Fruit fly (Drosophila melanogaster) whole organism, embryonic: ENCODE data around the gene Jhbp11.

Experiments
- BtbVII ChIP-seq: fragments of 200-800 bp; sonication (Bioruptor generic); optimal IDR thresholded peaks from 3 replicates; lab custom pipeline; 2017; ENCODE audit warnings: missing biosample characterization, mild to moderate bottlenecking, missing genetic modification characterization
- CG10147 ChIP-seq: fragments of 200-800 bp; sonication (Bioruptor generic); optimal IDR thresholded peaks from 2 replicates; lab custom pipeline; 2019; ENCODE audit warnings: missing biosample characterization, mild to moderate bottlenecking, missing genetic modification characterization, moderate library complexity
- CG10462 ChIP-seq: fragments of 200-800 bp; sonication (Bioruptor generic); optimal IDR thresholded peaks from 2 replicates; lab custom pipeline; 2016; ENCODE audit warnings: missing biosample characterization, missing genetic modification characterization
- CG11504 ChIP-seq: fragments of 200-800 bp; sonication (Bioruptor generic); optimal IDR thresholded peaks from 3 replicates; lab custom pipeline; 2019; ENCODE audit warnings: missing biosample characterization, mild to moderate bottlenecking, missing genetic modification characterization, moderate library complexity
- CG11560 ChIP-seq: fragments of 200-800 bp; sonication (Bioruptor generic); IDR thresholded peaks from 3 replicates; pipeline ENCODE4 v1.3.6; 2022; ENCODE audit warnings: missing biosample characterization, missing genetic modification characterization
- CG11695 ChIP-seq: fragments of 200-800 bp; sonication (Bioruptor generic); IDR thresholded peaks from 3 replicates; pipeline ENCODE4 v1.3.6; 2022; ENCODE audit warnings: missing biosample characterization, missing genetic modification characterization
- CG1233 ChIP-seq: fragments of 200-800 bp; sonication (Bioruptor generic); optimal IDR thresholded peaks from 4 replicates; lab custom pipeline; 2018; ENCODE audit warnings: missing biosample characterization, mild to moderate bottlenecking, missing genetic modification characterization
- CG12769 ChIP-seq: fragments of 200-800 bp; sonication (Bioruptor generic); optimal IDR thresholded peaks from 2 replicates; lab custom pipeline; 2019; ENCODE audit warnings: missing biosample characterization, mild to moderate bottlenecking, missing genetic modification characterization, moderate library complexity
- CG14050 ChIP-seq: fragments of 200-800 bp; sonication (Bioruptor generic); IDR thresholded peaks from 3 replicates; pipeline ENCODE4 v1.3.6; 2022; ENCODE audit warnings: missing biosample characterization, missing genetic modification characterization
- CG14441 ChIP-seq: fragments of 200-800 bp; sonication (Bioruptor generic); IDR thresholded peaks from 2 replicates; pipeline ENCODE4 v1.3.6; 2022; ENCODE audit warnings: missing biosample characterization, missing genetic modification characterization
- CG15269 ChIP-seq: fragments of 200-800 bp; sonication (Bioruptor generic); optimal IDR thresholded peaks from 2 replicates; lab custom pipeline; 2018; ENCODE audit warnings: missing biosample characterization, mild to moderate bottlenecking, missing genetic modification characterization, moderate library complexity
- CG16779 ChIP-seq: fragments of 200-800 bp; sonication (Bioruptor generic); IDR thresholded peaks from 2 replicates; pipeline ENCODE4 v1.3.6; 2022; ENCODE audit warnings: missing biosample characterization, missing genetic modification characterization
- CG17568 ChIP-seq: fragments of 200-800 bp; sonication (Bioruptor generic); optimal IDR thresholded peaks from 2 replicates; lab custom pipeline; 2018; ENCODE audit warnings: missing biosample characterization, mild to moderate bottlenecking, missing genetic modification characterization, moderate library complexity
- CG17612 ChIP-seq: fragments of 200-800 bp; sonication (Bioruptor generic); IDR thresholded peaks from 2 replicates; pipeline ENCODE4 v1.3.6; 2022; ENCODE audit warnings: missing biosample characterization, missing genetic modification characterization
- CG18476 ChIP-seq: fragments of 200-800 bp; sonication (Bioruptor generic); optimal IDR thresholded peaks from 2 replicates; lab custom pipeline; 2016; ENCODE audit warnings: missing biosample characterization, mild to moderate bottlenecking, missing genetic modification characterization
- CG31388 ChIP-seq: fragments of 200-800 bp; sonication (Bioruptor generic); optimal IDR thresholded peaks from 2 replicates; lab custom pipeline; 2016; ENCODE audit warnings: missing biosample characterization, missing genetic modification characterization
- CG32767 ChIP-seq: fragments of 200-800 bp; sonication (Bioruptor generic); IDR thresholded peaks from 2 replicates; pipeline ENCODE4 v1.3.6; 2022; ENCODE audit warnings: missing biosample characterization, missing genetic modification characterization
- CG4617 ChIP-seq: fragments of 200-800 bp; sonication (Bioruptor generic); optimal IDR thresholded peaks from 3 replicates; lab custom pipeline; 2016; ENCODE audit warnings: missing biosample characterization, missing genetic modification characterization, borderline replicate concordance
- CG5953 ChIP-seq: fragments of 200-800 bp; sonication (Bioruptor generic); IDR thresholded peaks from 2 replicates; pipeline ENCODE4 v1.3.6; 2022; ENCODE audit warnings: missing biosample characterization, missing genetic modification characterization
- CG7963 ChIP-seq: fragments of 200-800 bp; sonication (Bioruptor generic); IDR thresholded peaks from 3 replicates; pipeline ENCODE4 v1.3.6; 2022; ENCODE audit warnings: missing biosample characterization, missing genetic modification characterization; ENCODE audit not compliant: partially characterized antibody
- CG8290 ChIP-seq, 3 experiments: fragments of 200-800 bp; sonication (Bioruptor generic); optimal IDR thresholded peaks; 2 replicates each; lab custom pipeline; 2016 to 2019; ENCODE audit warnings: missing biosample characterization in 3 of 3, missing genetic modification characterization in 3 of 3, mild to moderate bottlenecking in 2 of 3, moderate library complexity in 1 of 3
- CG9437 ChIP-seq: fragments of 200-800 bp; sonication (Bioruptor generic); optimal IDR thresholded peaks from 2 replicates; lab custom pipeline; 2018; ENCODE audit warnings: missing biosample characterization, mild to moderate bottlenecking, missing genetic modification characterization
- Camta ChIP-seq: fragments of 200-800 bp; sonication (Bioruptor generic); optimal IDR thresholded peaks from 2 replicates; lab custom pipeline; 2016; ENCODE audit warnings: missing biosample characterization, missing genetic modification characterization
- Dfd ChIP-seq, 2 experiments: fragments of >200 bp; optimal IDR thresholded peaks; 2 replicates each; lab custom pipeline; 2017; ENCODE audit warnings: missing biosample characterization in 2 of 2, missing genetic modification characterization in 2 of 2
- Dip3 ChIP-seq: fragments of 200-800 bp; sonication (Bioruptor generic); optimal IDR thresholded peaks from 3 replicates; lab custom pipeline; 2016; ENCODE audit warnings: missing biosample characterization, missing genetic modification characterization
- Drgx ChIP-seq: fragments of 200-800 bp; sonication (Bioruptor generic); IDR thresholded peaks from 2 replicates; pipeline ENCODE4 v1.3.6; 2022; ENCODE audit warnings: missing biosample characterization, missing genetic modification characterization
- Mrtf ChIP-seq: fragments of 200-800 bp; sonication (Bioruptor generic); IDR thresholded peaks from 3 replicates; pipeline ENCODE4 v1.3.6; 2022; ENCODE audit warnings: missing biosample characterization, missing genetic modification characterization
- Myb ChIP-seq: fragments of 200-800 bp; sonication (Bioruptor generic); optimal IDR thresholded peaks from 2 replicates; lab custom pipeline; 2016; ENCODE audit warnings: missing biosample characterization, missing genetic modification characterization
- Poxn ChIP-seq: fragments of 200-800 bp; sonication (Bioruptor generic); IDR thresholded peaks from 2 replicates; pipeline ENCODE4 v1.3.6; 2022; ENCODE audit warnings: missing biosample characterization, missing genetic modification characterization
- Scr ChIP-seq: fragments of 200-800 bp; sonication (Bioruptor generic); IDR thresholded peaks from 2 replicates; pipeline ENCODE4 v1.3.6; 2022; ENCODE audit warnings: missing biosample characterization, missing genetic modification characterization; ENCODE audit not compliant: partially characterized antibody
- Ssrp ChIP-seq: fragments of 200-800 bp; sonication (Bioruptor generic); optimal IDR thresholded peaks from 2 replicates; lab custom pipeline; 2018; ENCODE audit warnings: missing biosample characterization, mild to moderate bottlenecking, missing genetic modification characterization, moderate library complexity
- TFAM ChIP-seq: fragments of 200-800 bp; sonication (Bioruptor generic); optimal IDR thresholded peaks from 2 replicates; lab custom pipeline; 2017; ENCODE audit warnings: missing biosample characterization, missing genetic modification characterization, inconsistent platforms
- bowl ChIP-seq: fragments of 200-800 bp; sonication (Bioruptor generic); IDR thresholded peaks from 2 replicates; pipeline ENCODE4 v1.3.6; 2022; ENCODE audit warnings: missing biosample characterization, missing genetic modification characterization
- cg ChIP-seq: fragments of 200-800 bp; sonication (Bioruptor generic); optimal IDR thresholded peaks from 3 replicates; lab custom pipeline; 2019; ENCODE audit warnings: missing biosample characterization, mild to moderate bottlenecking, missing genetic modification characterization, moderate library complexity
- chm ChIP-seq: fragments of 200-800 bp; sonication (Bioruptor generic); IDR thresholded peaks from 2 replicates; pipeline ENCODE4 v1.3.6; 2022; ENCODE audit warnings: missing biosample characterization, missing genetic modification characterization
- da ChIP-seq: fragments of 200-800 bp; sonication (Bioruptor generic); optimal IDR thresholded peaks from 2 replicates; lab custom pipeline; 2016; ENCODE audit warnings: missing biosample characterization, missing genetic modification characterization
- ind ChIP-seq: fragments of 200-800 bp; sonication (Bioruptor generic); optimal IDR thresholded peaks from 3 replicates; lab custom pipeline; 2016; ENCODE audit warnings: missing biosample characterization, missing genetic modification characterization
- jing ChIP-seq: fragments of 200-800 bp; sonication (Bioruptor generic); optimal IDR thresholded peaks from 2 replicates; lab custom pipeline; 2018; ENCODE audit warnings: missing biosample characterization, mild to moderate bottlenecking, missing genetic modification characterization
- ken ChIP-seq: fragments of 200-800 bp; sonication (Bioruptor generic); IDR thresholded peaks from 3 replicates; pipeline ENCODE4 v1.3.6; 2022; ENCODE audit warnings: missing biosample characterization, missing genetic modification characterization
- klu ChIP-seq: fragments of 200-800 bp; sonication (Bioruptor generic); IDR thresholded peaks from 2 replicates; pipeline ENCODE4 v1.3.6; 2022; ENCODE audit warnings: missing biosample characterization, missing genetic modification characterization
- mirr ChIP-seq: fragments of 200-800 bp; sonication (Bioruptor generic); optimal IDR thresholded peaks from 3 replicates; lab custom pipeline; 2018; ENCODE audit warnings: missing biosample characterization, mild to moderate bottlenecking, missing genetic modification characterization
- nau ChIP-seq: fragments of 200-800 bp; sonication (Bioruptor generic); optimal IDR thresholded peaks from 3 replicates; lab custom pipeline; 2017; ENCODE audit warnings: missing biosample characterization, mild to moderate bottlenecking, missing genetic modification characterization, missing genetic modification reagents
- nom ChIP-seq: fragments of 200-800 bp; sonication (Bioruptor generic); optimal IDR thresholded peaks from 2 replicates; lab custom pipeline; 2017; ENCODE audit warnings: missing biosample characterization, missing genetic modification characterization, mild to moderate bottlenecking, moderate library complexity, missing genetic modification reagents
- otp ChIP-seq: fragments of 200-800 bp; sonication (Bioruptor generic); IDR thresholded peaks from 3 replicates; pipeline ENCODE4, ENCODE4 v1.3.6; 2022; ENCODE audit warnings: missing biosample characterization, missing genetic modification characterization
- ro ChIP-seq: fragments of 200-800 bp; sonication (Bioruptor generic); IDR thresholded peaks from 2 replicates; pipeline ENCODE4 v1.3.6; 2022; ENCODE audit warnings: missing biosample characterization, missing genetic modification characterization
- row ChIP-seq: fragments of 200-800 bp; sonication (Bioruptor generic); IDR thresholded peaks from 3 replicates; pipeline ENCODE4 v1.3.6; 2022; ENCODE audit warnings: missing biosample characterization, missing genetic modification characterization
- schlank ChIP-seq: fragments of 200-800 bp; sonication (Bioruptor generic); optimal IDR thresholded peaks from 2 replicates; lab custom pipeline; 2018; ENCODE audit warnings: missing biosample characterization, mild to moderate bottlenecking, missing genetic modification characterization
- toy ChIP-seq: fragments of 200-800 bp; sonication (Bioruptor generic); IDR thresholded peaks from 2 replicates; pipeline ENCODE4 v1.3.6; 2022; ENCODE audit warnings: missing biosample characterization, missing genetic modification characterization
- ttk ChIP-seq: fragments of 200-800 bp; sonication (Bioruptor generic); IDR thresholded peaks from 2 replicates; pipeline ENCODE4 v2.1.2; 2022; ENCODE audit warnings: missing biosample characterization, missing genetic modification characterization
- unc-4 ChIP-seq: fragments of 200-800 bp; sonication (Bioruptor generic); IDR thresholded peaks from 2 replicates; pipeline ENCODE4 v1.3.6; 2022; ENCODE audit warnings: missing biosample characterization, missing genetic modification characterization; ENCODE audit not compliant: partially characterized antibody
- wek ChIP-seq: fragments of 200-800 bp; sonication (Bioruptor generic); optimal IDR thresholded peaks from 3 replicates; lab custom pipeline; 2018; ENCODE audit warnings: missing biosample characterization, mild to moderate bottlenecking, missing genetic modification characterization, moderate library complexity

Gene Jhbp11

dm6 chr3R:27131408-27131807, 30.4 kb downstream of the Jhbp11 start (continued):
- no peak for TF ChIP-seq unc-4
- TF ChIP-seq CG11560 = no peak; the same call in 2 of the 3 replicates
- TF ChIP-seq klu (GFP tag; lab: Robert Waterston, UW) = no peak
- no peak for TF ChIP-seq TFAM
- no peak for TF ChIP-seq cg (GFP tag; lab: Kevin White, UChicago)
- no peak for TF ChIP-seq otp (GFP tag; lab: Robert Waterston, UW)
- no peak for TF ChIP-seq ind (GFP tag; lab: Kevin White, UChicago)
- peak; percentile 56; the same call in 1 of the 2 replicates for TF ChIP-seq toy (GFP tag; lab: Robert Waterston, UW)
- no peak for TF ChIP-seq CG7963 (GFP tag; lab: Robert Waterston, UW)
- no peak for TF ChIP-seq ro (GFP tag; lab: Robert Waterston, UW)
- peak; percentile 58 for TF ChIP-seq wek
- peak; percentile 20 for TF ChIP-seq da (GFP tag; lab: Kevin White, UChicago)
- 0 out of 3 replicates have a peak, but pooled peaks have one; percentile 42 for TF ChIP-seq CG11695 (GFP tag; lab: Robert Waterston, UW)
- no peak for TF ChIP-seq CG16779 (GFP tag; lab: Robert Waterston, UW)
- no peak for TF ChIP-seq Drgx (GFP tag; lab: Robert Waterston, UW)
- peak; percentile 48 for TF ChIP-seq CG1233
- peak; percentile 7 for TF ChIP-seq CG15269
- TF ChIP-seq CG18476 (GFP tag; lab: Kevin White, UChicago) = no peak
- TF ChIP-seq Ssrp (tag; lab: Kevin White, UChicago) = no peak
- no peak for TF ChIP-seq CG17612 (GFP tag; lab: Robert Waterston, UW)
- TF ChIP-seq Dip3 = peak; percentile 56
- peak; percentile 89 for TF ChIP-seq CG12769 (tag; lab: Kevin White, UChicago)
- no peak for TF ChIP-seq nau (GFP tag; lab: Kevin White, UChicago)
- no peak for TF ChIP-seq nom
- TF ChIP-seq CG9437 (GFP tag; lab: Kevin White, UChicago) = no peak
- no peak for TF ChIP-seq ttk (GFP tag; lab: Robert Waterston, UW)
- no peak for TF ChIP-seq CG14050 (GFP tag; lab: Robert Waterston, UW)
- no peak for TF ChIP-seq chm (GFP tag; lab: Robert Waterston, UW)
- no peak for TF ChIP-seq CG11504 (tag; lab: Kevin White, UChicago)
- TF ChIP-seq CG10147 (GFP tag; lab: Kevin White, UChicago) = peak; percentile 51
- TF ChIP-seq CG4617 = no peak
- TF ChIP-seq CG14441 (GFP tag; lab: Robert Waterston, UW) = no peak
- no peak for TF ChIP-seq Scr (GFP tag; lab: Robert Waterston, UW)
- TF ChIP-seq row (GFP tag; lab: Robert Waterston, UW) = no peak
- 0 out of 2 replicates have a peak, but pooled peaks have one; percentile 39 for TF ChIP-seq CG5953
- no peak for TF ChIP-seq jing (GFP tag; lab: Kevin White, UChicago)
- no peak for TF ChIP-seq Poxn (GFP tag; lab: Robert Waterston, UW)
- TF ChIP-seq Myb (GFP tag; lab: Kevin White, UChicago) = no peak
- TF ChIP-seq ken (GFP tag; lab: Robert Waterston, UW) = no peak
- peak; percentile 39 for TF ChIP-seq Camta
- TF ChIP-seq bowl (GFP tag; lab: Robert Waterston, UW) = no peak
- no peak for TF ChIP-seq CG31388 (GFP tag; lab: Kevin White, UChicago)
- peak; percentile 68 for TF ChIP-seq BtbVII
- 0 out of 3 replicates have a peak, but pooled peaks have one; percentile 29 for TF ChIP-seq Mrtf (GFP tag; lab: Robert Waterston, UW)
- no peak for TF ChIP-seq CG8290 (GFP tag; optimal IDR thresholded peaks at IDR 0.05; lab: Kevin White, UChicago)
- peak in 1 of 2 experiments; percentile 93 for TF ChIP-seq CG8290 (tag; optimal IDR thresholded peaks at IDR 0.05; lab: Kevin White, UChicago)
- 0 out of 2 replicates have a peak, but pooled peaks have one; percentile 32 for TF ChIP-seq CG32767 (GFP tag; lab: Robert Waterston, UW)
- no peak for TF ChIP-seq Dfd (GFP tag; optimal IDR thresholded peaks at IDR 0.05; lab: Kevin White, UChicago)
- peak; percentile 79 for TF ChIP-seq schlank (tag; lab: Kevin White, UChicago)
- TF ChIP-seq CG10462 = no peak
- TF ChIP-seq mirr (GFP tag; lab: Kevin White, UChicago) = peak; percentile 54
- no peak for TF ChIP-seq CG17568
